Worm (Caenorhabditis elegans): ENCODE data around the gene T21E8.7.

DNA sequence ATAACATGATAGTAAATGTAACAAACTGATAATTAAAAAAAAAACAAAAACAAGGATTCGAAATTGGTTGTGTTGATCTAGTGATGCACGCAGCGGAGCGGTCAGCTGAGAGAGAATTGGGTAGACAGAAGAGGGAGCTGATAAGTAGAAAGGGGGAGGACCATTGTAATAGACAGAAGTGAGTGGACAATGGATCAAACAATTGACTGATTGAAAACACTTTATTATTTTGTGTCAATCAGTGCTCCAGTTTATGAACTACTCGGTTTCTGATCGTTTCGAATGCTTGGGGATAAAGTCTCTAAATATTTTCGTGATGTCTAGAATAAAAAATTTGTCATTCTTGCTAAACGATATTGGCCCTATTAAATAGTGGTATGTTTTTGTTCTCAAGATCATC is 48.7 kb upstream of the T21E8.7 start:
- TF ChIP-seq ceh-36 (tag; optimal IDR thresholded peaks at IDR 0.05): no peak
- TF ChIP-seq ama-1 (optimal IDR thresholded peaks at IDR 0.05): no peak
- no peak for TF ChIP-seq hmbx-1 (tag; optimal IDR thresholded peaks at IDR 0.05)
- no peak for TF ChIP-seq B0310.2 (tag; optimal IDR thresholded peaks at IDR 0.05)
- no peak for TF ChIP-seq sea-1 (GFP tag; conservative IDR thresholded peaks at IDR 0.05)
- no peak for TF ChIP-seq tra-4 (tag; optimal IDR thresholded peaks at IDR 0.05)
- no peak for TF ChIP-seq flt-1 (GFP tag; IDR thresholded peaks at IDR 0.05)
- no peak for TF ChIP-seq ceh-13 (GFP tag; optimal IDR thresholded peaks at IDR 0.05)
- TF ChIP-seq pes-1 (GFP tag; IDR thresholded peaks at IDR 0.05): no peak

Data from whole organism, early embryonic.